Worm (Caenorhabditis elegans) whole organism, young adult: ENCODE data around the gene W07E11.1.

Source experiments
- B0035.1 ChIP-seq: sonication (generic microtip); optimal IDR thresholded peaks from 2 replicates; lab custom pipeline; 2016; ENCODE audit warnings: missing genetic modification characterization, mild to moderate bottlenecking, missing compliant biosample characterization, missing genotype, missing genetic modification reagents
- B0261.1 ChIP-seq: sonication (generic microtip); optimal IDR thresholded peaks from 2 replicates; lab custom pipeline; 2016; ENCODE audit warnings: mild to moderate bottlenecking, missing genetic modification characterization, moderate library complexity, missing compliant biosample characterization
- C06A6.2 ChIP-seq: fragments of 200-800 bp; sonication (Bioruptor generic); conservative IDR thresholded peaks from 2 replicates; pipeline ENCODE4 v1.3.6; 2022; ENCODE audit warnings: missing genetic modification characterization, missing compliant biosample characterization
- C17E4.6 ChIP-seq: fragments of 200-800 bp; sonication (Bioruptor generic); IDR thresholded peaks from 2 replicates; pipeline ENCODE4 v1.3.6; 2022; ENCODE audit warnings: missing genetic modification reagents, missing genetic modification characterization, missing compliant biosample characterization
- F52B5.7 ChIP-seq: sonication (generic microtip); optimal IDR thresholded peaks from 2 replicates; lab custom pipeline; 2016; ENCODE audit warnings: mild to moderate bottlenecking, missing genetic modification characterization, missing compliant biosample characterization
- F57A8.1 ChIP-seq: fragments of 200-800 bp; sonication (Bioruptor generic); optimal IDR thresholded peaks from 2 replicates; lab custom pipeline; 2018; ENCODE audit warnings: mild to moderate bottlenecking, missing genetic modification characterization, moderate library complexity, missing compliant biosample characterization
- T07F8.4 ChIP-seq: sonication (generic microtip); optimal IDR thresholded peaks from 2 replicates; lab custom pipeline; 2016; ENCODE audit warnings: mild to moderate bottlenecking, missing genetic modification characterization, moderate library complexity, missing compliant biosample characterization
- T26A5.8 ChIP-seq: sonication (generic microtip); optimal IDR thresholded peaks from 2 replicates; lab custom pipeline; 2016; ENCODE audit warnings: missing genetic modification characterization, missing compliant biosample characterization
- Y53F4B.3 ChIP-seq: fragments of 200-800 bp; sonication (Bioruptor generic); IDR thresholded peaks from 2 replicates; pipeline ENCODE4 v1.3.6; 2022; ENCODE audit warnings: missing genetic modification reagents, missing genetic modification characterization, missing compliant biosample characterization
- ZK185.1 ChIP-seq: sonication (generic microtip); optimal IDR thresholded peaks from 2 replicates; lab custom pipeline; 2016; ENCODE audit warnings: mild to moderate bottlenecking, missing genetic modification characterization, missing compliant biosample characterization; ENCODE audit not compliant: poor library complexity, severe bottlenecking
- akir-1 ChIP-seq: fragments of 200-800 bp; sonication (Bioruptor generic); optimal IDR thresholded peaks from 2 replicates; lab custom pipeline; 2018; ENCODE audit warnings: mild to moderate bottlenecking, missing genetic modification characterization, moderate library complexity, missing compliant biosample characterization
- aptf-2 ChIP-seq: fragments of 200-800 bp; sonication (Bioruptor generic); conservative IDR thresholded peaks from 2 replicates; pipeline ENCODE4 v1.3.6; 2022; ENCODE audit warnings: missing genetic modification reagents, missing genetic modification characterization, missing compliant biosample characterization
- aptf-3 ChIP-seq: fragments of 200-800 bp; sonication (Bioruptor generic); IDR thresholded peaks from 2 replicates; pipeline ENCODE4 v1.3.6; 2022; ENCODE audit warnings: missing genetic modification characterization, missing compliant biosample characterization
- attf-5 ChIP-seq: fragments of 200-800 bp; sonication (Bioruptor generic); optimal IDR thresholded peaks from 2 replicates; lab custom pipeline; 2018; ENCODE audit warnings: mild to moderate bottlenecking, missing genetic modification characterization, missing compliant biosample characterization
- ccch-3 ChIP-seq: fragments of 200-800 bp; sonication (Bioruptor generic); optimal IDR thresholded peaks from 2 replicates; lab custom pipeline; 2018; ENCODE audit warnings: mild to moderate bottlenecking, missing genetic modification characterization, missing compliant biosample characterization
- ceh-40 ChIP-seq: fragments of 200-800 bp; sonication (Bioruptor generic); IDR thresholded peaks from 2 replicates; pipeline ENCODE4 v1.3.6; 2022; ENCODE audit warnings: missing genetic modification characterization, missing compliant biosample characterization
- ceh-58 ChIP-seq: fragments of 200-800 bp; sonication (Bioruptor generic); IDR thresholded peaks from 2 replicates; pipeline ENCODE4 v1.3.6; 2022; ENCODE audit warnings: missing genetic modification characterization, missing compliant biosample characterization
- dpl-1 ChIP-seq: fragments of 150-350 bp; optimal IDR thresholded peaks from 2 replicates; lab custom pipeline; 2014; ENCODE audit warnings: missing biosample characterization, missing genetic modification reagents, missing genetic modification characterization
- ets-4 ChIP-seq: fragments of 200-800 bp; sonication (Bioruptor generic); optimal IDR thresholded peaks from 2 replicates; lab custom pipeline; 2018; ENCODE audit warnings: mild to moderate bottlenecking, missing genetic modification characterization, missing compliant biosample characterization
- hlh-12 ChIP-seq: sonication (generic microtip); optimal IDR thresholded peaks from 2 replicates; lab custom pipeline; 2016; ENCODE audit warnings: missing genetic modification characterization, missing compliant biosample characterization
- hmg-1.2 ChIP-seq: fragments of 200-800 bp; sonication (Bioruptor generic); IDR thresholded peaks from 2 replicates; pipeline ENCODE4 v1.3.6; 2022; ENCODE audit warnings: missing genetic modification reagents, missing genetic modification characterization, missing compliant biosample characterization
- hsf-1 ChIP-seq: fragments of 200-800 bp; sonication (Bioruptor generic); IDR thresholded peaks from 2 replicates; pipeline ENCODE4 v1.3.6; 2022; ENCODE audit warnings: missing genetic modification reagents, missing genetic modification characterization, missing compliant biosample characterization
- let-526 ChIP-seq: fragments of 200-800 bp; sonication (Bioruptor generic); IDR thresholded peaks from 2 replicates; pipeline ENCODE4 v1.3.6; 2022; ENCODE audit warnings: missing genetic modification reagents, missing genetic modification characterization, missing compliant biosample characterization
- lin-26 ChIP-seq: fragments of 200-800 bp; sonication (Bioruptor generic); IDR thresholded peaks from 2 replicates; pipeline ENCODE4 v1.3.6; 2022; ENCODE audit warnings: missing genetic modification reagents, missing genetic modification characterization, missing compliant biosample characterization
- lir-1 ChIP-seq: fragments of 200-800 bp; sonication (Bioruptor generic); conservative IDR thresholded peaks from 2 replicates; pipeline ENCODE4 v1.3.6; 2022; ENCODE audit warnings: missing genetic modification reagents, missing genetic modification characterization, missing compliant biosample characterization
- madf-3 ChIP-seq: fragments of 200-800 bp; sonication (Bioruptor generic); IDR thresholded peaks from 2 replicates; pipeline ENCODE4 v1.3.6; 2022; ENCODE audit warnings: missing genetic modification reagents, missing genetic modification characterization, missing compliant biosample characterization
- madf-6 ChIP-seq: fragments of 200-800 bp; sonication (Bioruptor generic); IDR thresholded peaks from 2 replicates; pipeline ENCODE4 v1.3.6; 2022; ENCODE audit warnings: missing genetic modification reagents, missing genetic modification characterization, missing compliant biosample characterization
- nhr-27 ChIP-seq: fragments of 200-800 bp; sonication (Bioruptor generic); optimal IDR thresholded peaks from 2 replicates; lab custom pipeline; 2018; ENCODE audit warnings: mild to moderate bottlenecking, missing genetic modification characterization, moderate library complexity, missing compliant biosample characterization
- nhr-80 ChIP-seq: sonication (generic microtip); optimal IDR thresholded peaks from 2 replicates; lab custom pipeline; 2016; ENCODE audit warnings: missing genetic modification characterization, missing compliant biosample characterization
- nhr-90 ChIP-seq: sonication (generic microtip); optimal IDR thresholded peaks from 2 replicates; lab custom pipeline; 2016; ENCODE audit warnings: missing genotype, mild to moderate bottlenecking, missing genetic modification characterization, missing compliant biosample characterization
- pbrm-1 ChIP-seq: fragments of 200-800 bp; sonication (Bioruptor generic); IDR thresholded peaks from 2 replicates; pipeline ENCODE4 v1.3.6; 2022; ENCODE audit warnings: missing genetic modification reagents, missing genetic modification characterization, missing compliant biosample characterization
- repo-1 ChIP-seq: sonication (generic microtip); optimal IDR thresholded peaks from 2 replicates; lab custom pipeline; 2017; ENCODE audit warnings: mild to moderate bottlenecking, missing genetic modification characterization, missing compliant biosample characterization
- snpc-1.3 ChIP-seq: sonication (generic microtip); optimal IDR thresholded peaks from 2 replicates; lab custom pipeline; 2017; ENCODE audit warnings: missing genetic modification characterization, mild to moderate bottlenecking, missing compliant biosample characterization, antibody characterized with exemption, moderate library complexity, missing genotype, missing genetic modification reagents; ENCODE audit not compliant: insufficient read depth
- tbx-9 ChIP-seq: sonication (generic microtip); optimal IDR thresholded peaks from 2 replicates; lab custom pipeline; 2016; ENCODE audit warnings: borderline replicate concordance, missing genetic modification characterization, inconsistent platforms, missing compliant biosample characterization
- tlf-1 ChIP-seq: fragments of 200-800 bp; sonication (Bioruptor generic); optimal IDR thresholded peaks from 2 replicates; lab custom pipeline; 2018; ENCODE audit warnings: mild to moderate bottlenecking, missing genetic modification characterization, missing compliant biosample characterization
- unc-130 ChIP-seq: sonication (generic microtip); optimal IDR thresholded peaks from 2 replicates; lab custom pipeline; 2016; ENCODE audit warnings: missing genetic modification reagents, missing genetic modification characterization, missing compliant biosample characterization
- zfh-2 ChIP-seq: fragments of 200-800 bp; sonication (Bioruptor generic); conservative IDR thresholded peaks from 2 replicates; pipeline ENCODE4 v1.3.6; 2022; ENCODE audit warnings: missing genetic modification reagents, missing genetic modification characterization, missing compliant biosample characterization
- ztf-22 ChIP-seq: fragments of 200-800 bp; sonication (Bioruptor generic); optimal IDR thresholded peaks from 2 replicates; lab custom pipeline; 2018; ENCODE audit warnings: mild to moderate bottlenecking, missing genetic modification characterization, moderate library complexity, missing compliant biosample characterization
- ztf-25 ChIP-seq: fragments of 200-800 bp; sonication (Bioruptor generic); IDR thresholded peaks from 2 replicates; pipeline ENCODE4 v1.3.6; 2022; ENCODE audit warnings: missing genetic modification reagents, missing genetic modification characterization, missing compliant biosample characterization
- ztf-28 ChIP-seq: fragments of 200-800 bp; sonication (Bioruptor generic); IDR thresholded peaks from 2 replicates; pipeline ENCODE4 v1.3.6; 2022; ENCODE audit warnings: missing genetic modification reagents, missing genetic modification characterization, missing compliant biosample characterization

W07E11.1 gene

ce11 chrX:10124338-10124737 lies 39.9 kb downstream of the W07E11.1 start (continued):
- TF ChIP-seq nhr-27 (no peak), lin-26 (GFP tag; lab: Robert Waterston, UW) (peak; percentile 83), ZK185.1 (tag; lab: Kevin White, UChicago) (peak; percentile 41), aptf-3 (GFP tag; lab: Robert Waterston, UW) (no peak), pbrm-1 (GFP tag; lab: Robert Waterston, UW) (no peak), C17E4.6 (GFP tag; lab: Robert Waterston, UW) (no peak), T07F8.4 (tag; lab: Kevin White, UChicago) (no peak), let-526 (no peak), tlf-1 (GFP tag; lab: Kevin White, UChicago) (no peak), lir-1 (GFP tag; lab: Robert Waterston, UW) (no peak), C06A6.2 (GFP tag; lab: Robert Waterston, UW) (no peak), repo-1 (tag; lab: Kevin White, UChicago) (no peak), zfh-2 (GFP tag; lab: Robert Waterston, UW) (no peak), madf-6 (GFP tag; lab: Robert Waterston, UW) (no peak), hlh-12 (tag; lab: Kevin White, UChicago) (peak; percentile 52), akir-1 (GFP tag; lab: Kevin White, UChicago) (no peak), snpc-1.3 (no peak), aptf-2 (GFP tag; lab: Robert Waterston, UW) (no peak), Y53F4B.3 (GFP tag; lab: Robert Waterston, UW) (no peak), nhr-90 (tag; lab: Kevin White, UChicago) (peak; percentile 51), F57A8.1 (no peak), B0261.1 (tag; lab: Kevin White, UChicago) (peak; percentile 85), dpl-1 (GFP tag; lab: Kevin White, UChicago) (no peak), hmg-1.2 (GFP tag; lab: Robert Waterston, UW) (peak; percentile 56), ztf-28 (GFP tag; lab: Robert Waterston, UW) (no peak), ceh-40 (no peak), ceh-58 (GFP tag; lab: Robert Waterston, UW) (no peak), ztf-22 (GFP tag; lab: Kevin White, UChicago) (no peak), B0035.1 (tag; lab: Kevin White, UChicago) (no peak), ccch-3 (GFP tag; lab: Kevin White, UChicago) (no peak), attf-5 (GFP tag; lab: Kevin White, UChicago) (no peak), F52B5.7 (tag; lab: Kevin White, UChicago) (no peak), madf-3 (GFP tag; lab: Robert Waterston, UW) (no peak), hsf-1 (no peak), ztf-25 (GFP tag; lab: Robert Waterston, UW) (peak; percentile 75), unc-130 (GFP tag; lab: Kevin White, UChicago) (no peak), ets-4 (GFP tag; lab: Kevin White, UChicago) (no peak), T26A5.8 (tag; lab: Kevin White, UChicago) (no peak), tbx-9 (tag; lab: Kevin White, UChicago) (no peak)

ce11 chrX:10130159-10130558 lies 45.7 kb downstream of the W07E11.1 start:
- TF ChIP-seq nhr-80 (tag; lab: Kevin White, UChicago): peak; percentile 18
- no peak for TF ChIP-seq B0261.1 (tag; lab: Kevin White, UChicago)
- TF ChIP-seq ceh-58 (GFP tag; lab: Robert Waterston, UW): no peak
- TF ChIP-seq, all 124 proteins: peak for 1
